Fruit fly (Drosophila melanogaster) whole organism, embryonic: ENCODE results near the gene slmo.
A peak's percentile ranks its signal among the peaks of the same experiment; 100 is the strongest.

ENCODE experiments used
- ATbp ChIP-seq: fragments of 200-800 bp; sonication (Bioruptor generic); optimal IDR thresholded peaks from 2 replicates; lab custom pipeline; 2017; ENCODE audit warnings: missing biosample characterization, mild to moderate bottlenecking, missing genetic modification characterization, missing genetic modification reagents
- Atf6 ChIP-seq: fragments of 200-800 bp; sonication (Bioruptor generic); IDR thresholded peaks from 2 replicates; pipeline ENCODE4 v1.3.6; 2022; ENCODE audit warnings: missing biosample characterization, missing genetic modification characterization
- BEAF-32 ChIP-seq: fragments of 200-800 bp; sonication (Bioruptor generic); optimal IDR thresholded peaks from 3 replicates; lab custom pipeline; 2017; ENCODE audit warnings: missing biosample characterization, missing genetic modification characterization, mild to moderate bottlenecking, moderate library complexity, missing genetic modification reagents
- CG11504 ChIP-seq: fragments of 200-800 bp; sonication (Bioruptor generic); optimal IDR thresholded peaks from 3 replicates; lab custom pipeline; 2019; ENCODE audit warnings: missing biosample characterization, mild to moderate bottlenecking, missing genetic modification characterization, moderate library complexity
- CG12104 ChIP-seq: fragments of 200-800 bp; sonication (Bioruptor generic); optimal IDR thresholded peaks from 3 replicates; lab custom pipeline; 2016; ENCODE audit warnings: missing biosample characterization, missing genetic modification characterization
- CG12659 ChIP-seq: fragments of 200-800 bp; sonication (Bioruptor generic); optimal IDR thresholded peaks from 3 replicates; lab custom pipeline; 2017; ENCODE audit warnings: mild to moderate bottlenecking, missing biosample characterization, missing genetic modification reagents, missing genetic modification characterization
- CG15073 ChIP-seq: fragments of 200-800 bp; sonication (Bioruptor generic); optimal IDR thresholded peaks from 2 replicates; lab custom pipeline; 2016; ENCODE audit warnings: missing biosample characterization, missing genetic modification characterization
- CG16779 ChIP-seq: fragments of 200-800 bp; sonication (Bioruptor generic); IDR thresholded peaks from 2 replicates; pipeline ENCODE4 v1.3.6; 2022; ENCODE audit warnings: missing biosample characterization, missing genetic modification characterization
- CG17802 ChIP-seq: fragments of 200-800 bp; sonication (Bioruptor generic); optimal IDR thresholded peaks from 2 replicates; lab custom pipeline; 2018; ENCODE audit warnings: missing biosample characterization, mild to moderate bottlenecking, missing genetic modification characterization, moderate library complexity
- CG1792 ChIP-seq: fragments of 200-800 bp; sonication (Bioruptor generic); optimal IDR thresholded peaks from 2 replicates; lab custom pipeline; 2016; ENCODE audit warnings: missing biosample characterization, missing genetic modification characterization
- CG2889 ChIP-seq: fragments of 200-800 bp; sonication (Bioruptor generic); IDR thresholded peaks from 3 replicates; pipeline ENCODE4 v1.3.6; 2022; ENCODE audit warnings: missing biosample characterization, missing genetic modification characterization
- CG31224 ChIP-seq: fragments of 200-800 bp; sonication (Bioruptor generic); IDR thresholded peaks from 2 replicates; pipeline ENCODE4 v1.3.6; 2022; ENCODE audit warnings: missing biosample characterization, missing genetic modification characterization
- CG31365 ChIP-seq: fragments of 200-800 bp; sonication (Bioruptor generic); optimal IDR thresholded peaks from 2 replicates; lab custom pipeline; 2018; ENCODE audit warnings: missing biosample characterization, mild to moderate bottlenecking, missing genetic modification characterization
- CG6683 ChIP-seq: fragments of 200-800 bp; sonication (Bioruptor generic); optimal IDR thresholded peaks from 2 replicates; lab custom pipeline; 2017; ENCODE audit warnings: missing biosample characterization, mild to moderate bottlenecking, missing genetic modification characterization, missing genetic modification reagents
- CG7372 ChIP-seq: fragments of 200-800 bp; sonication (Bioruptor generic); IDR thresholded peaks from 2 replicates; pipeline ENCODE4 v1.3.6; 2022; ENCODE audit warnings: missing biosample characterization, missing genetic modification characterization
- CG7839 ChIP-seq: fragments of 200-800 bp; sonication (Bioruptor generic); optimal IDR thresholded peaks from 3 replicates; lab custom pipeline; 2018; ENCODE audit warnings: missing biosample characterization, mild to moderate bottlenecking, missing genetic modification characterization, moderate library complexity
- CG8478 ChIP-seq: fragments of >200 bp; optimal IDR thresholded peaks from 2 replicates; lab custom pipeline; 2018
- CG9215 ChIP-seq: fragments of 200-800 bp; sonication (Bioruptor generic); IDR thresholded peaks from 2 replicates; pipeline ENCODE4 v1.3.6; 2022; ENCODE audit warnings: missing biosample characterization, missing genetic modification characterization
- Gug ChIP-seq: fragments of 200-800 bp; sonication (Bioruptor generic); IDR thresholded peaks from 4 replicates; pipeline ENCODE4 v1.3.6; 2022; ENCODE audit warnings: missing biosample characterization, missing genetic modification characterization
- H2.0 ChIP-seq: fragments of 200-800 bp; sonication (Bioruptor generic); IDR thresholded peaks from 2 replicates; pipeline ENCODE4 v1.3.6; 2022; ENCODE audit warnings: missing biosample characterization, missing genetic modification characterization
- HmgZ ChIP-seq: fragments of 200-800 bp; sonication (Bioruptor generic); optimal IDR thresholded peaks from 2 replicates; lab custom pipeline; 2018; ENCODE audit warnings: missing biosample characterization, mild to moderate bottlenecking, missing genetic modification characterization
- Kr ChIP-seq: fragments of 200-800 bp; sonication (Bioruptor generic); optimal IDR thresholded peaks from 2 replicates; lab custom pipeline; 2017; ENCODE audit warnings: missing biosample characterization, mild to moderate bottlenecking, missing genetic modification characterization
- Lhr ChIP-seq: fragments of 200-800 bp; sonication (Bioruptor generic); optimal IDR thresholded peaks from 3 replicates; lab custom pipeline; 2017; ENCODE audit warnings: mild to moderate bottlenecking, missing biosample characterization, missing genetic modification reagents, missing genetic modification characterization
- Lpt ChIP-seq: fragments of >200 bp; optimal IDR thresholded peaks from 2 replicates; lab custom pipeline; 2018; ENCODE audit warnings: missing biosample characterization, missing genetic modification characterization
- PHDP ChIP-seq: fragments of 200-800 bp; sonication (Bioruptor generic); optimal IDR thresholded peaks from 3 replicates; lab custom pipeline; 2018; ENCODE audit warnings: missing biosample characterization, mild to moderate bottlenecking, missing genetic modification characterization, moderate library complexity
- Ssrp ChIP-seq: fragments of 200-800 bp; sonication (Bioruptor generic); optimal IDR thresholded peaks from 2 replicates; lab custom pipeline; 2018; ENCODE audit warnings: missing biosample characterization, mild to moderate bottlenecking, missing genetic modification characterization, moderate library complexity
- Xbp1 ChIP-seq: fragments of 200-800 bp; sonication (Bioruptor generic); optimal IDR thresholded peaks from 3 replicates; lab custom pipeline; 2016; ENCODE audit warnings: missing biosample characterization, mild to moderate bottlenecking, missing genetic modification characterization
- ab ChIP-seq: fragments of 200-800 bp; sonication (Bioruptor generic); optimal IDR thresholded peaks from 2 replicates; lab custom pipeline; 2016; ENCODE audit warnings: missing biosample characterization, missing genetic modification characterization
- al ChIP-seq: fragments of 200-800 bp; sonication (Bioruptor generic); IDR thresholded peaks from 2 replicates; pipeline ENCODE4 v1.3.6; 2022; ENCODE audit warnings: missing biosample characterization, missing genetic modification characterization
- bigmax ChIP-seq: fragments of 200-800 bp; sonication (Bioruptor generic); optimal IDR thresholded peaks from 2 replicates; lab custom pipeline; 2018; ENCODE audit warnings: missing biosample characterization, mild to moderate bottlenecking, missing genetic modification characterization
- chinmo ChIP-seq: fragments of 200-800 bp; sonication (Bioruptor generic); IDR thresholded peaks from 4 replicates; pipeline ENCODE4 v1.3.6; 2022; ENCODE audit warnings: missing biosample characterization, missing genetic modification characterization; ENCODE audit not compliant: partially characterized antibody
- crp ChIP-seq, 2 experiments: fragments of 200-800 bp; sonication (Bioruptor generic); optimal IDR thresholded peaks; 2 replicates in 1 of 2; 3 replicates in 1 of 2; lab custom pipeline; 2017; ENCODE audit warnings: missing biosample characterization in 2 of 2, missing genetic modification characterization in 2 of 2, mild to moderate bottlenecking in 1 of 2, moderate library complexity in 1 of 2
- en ChIP-seq: fragments of 200-800 bp; sonication (Bioruptor generic); optimal IDR thresholded peaks from 2 replicates; lab custom pipeline; 2016; ENCODE audit warnings: missing biosample characterization, missing genetic modification characterization
- esg ChIP-seq: fragments of 200-800 bp; sonication (Bioruptor generic); conservative IDR thresholded peaks from 2 replicates; pipeline ENCODE4 v1.3.6; 2022; ENCODE audit warnings: missing biosample characterization, missing genetic modification characterization
- eve ChIP-seq, 2 experiments: fragments of >200 bp; optimal IDR thresholded peaks; 2 replicates each; lab custom pipeline; 2017; ENCODE audit warnings: missing biosample characterization in 2 of 2, missing genetic modification characterization in 2 of 2
- ewg ChIP-seq: fragments of 200-800 bp; sonication (Bioruptor generic); optimal IDR thresholded peaks from 3 replicates; lab custom pipeline; 2017; ENCODE audit warnings: mild to moderate bottlenecking, missing biosample characterization, missing genetic modification reagents, missing genetic modification characterization
- fu2 ChIP-seq: fragments of 200-800 bp; sonication (Bioruptor generic); optimal IDR thresholded peaks from 2 replicates; lab custom pipeline; 2016; ENCODE audit warnings: missing biosample characterization, missing genetic modification characterization
- hbn ChIP-seq: fragments of 200-800 bp; sonication (Bioruptor generic); IDR thresholded peaks from 2 replicates; pipeline ENCODE4 v1.3.6; 2022; ENCODE audit warnings: missing biosample characterization, missing genetic modification characterization; ENCODE audit not compliant: partially characterized antibody
- insv ChIP-seq, 2 experiments: fragments of 200-800 bp; sonication (Bioruptor generic); optimal IDR thresholded peaks; 3 replicates each; lab custom pipeline; 2016 to 2018; ENCODE audit warnings: missing biosample characterization in 2 of 2, missing genetic modification characterization in 2 of 2
- ken ChIP-seq: fragments of 200-800 bp; sonication (Bioruptor generic); IDR thresholded peaks from 3 replicates; pipeline ENCODE4 v1.3.6; 2022; ENCODE audit warnings: missing biosample characterization, missing genetic modification characterization
- lbe ChIP-seq: fragments of 200-800 bp; sonication (Bioruptor generic); optimal IDR thresholded peaks from 2 replicates; lab custom pipeline; 2016; ENCODE audit warnings: missing biosample characterization, mild to moderate bottlenecking, missing genetic modification characterization
- mam ChIP-seq: fragments of 200-800 bp; sonication (Bioruptor generic); optimal IDR thresholded peaks from 3 replicates; lab custom pipeline; 2016; ENCODE audit warnings: missing biosample characterization, missing genetic modification characterization
- org-1 ChIP-seq: fragments of 200-800 bp; sonication (Bioruptor generic); optimal IDR thresholded peaks from 2 replicates; lab custom pipeline; 2017; ENCODE audit warnings: missing biosample characterization, missing genetic modification characterization
- pan ChIP-seq, 4 experiments: fragments of >200 bp in 3 of 4; fragments of 200-800 bp in 1 of 4; sonication (Bioruptor generic) in 1 of 4; optimal IDR thresholded peaks in 3 of 4; IDR thresholded peaks in 1 of 4; 2 replicates each; pipeline versions ENCODE4 v1.3.6 to Lab custom; 2017 to 2022; ENCODE audit warnings: missing biosample characterization in 2 of 4, missing genetic modification characterization in 2 of 4, mixed read lengths in 1 of 4
- pb ChIP-seq: fragments of 200-800 bp; sonication (Bioruptor generic); optimal IDR thresholded peaks from 3 replicates; lab custom pipeline; 2016; ENCODE audit warnings: missing biosample characterization, missing genetic modification characterization
- sima ChIP-seq: fragments of 200-800 bp; sonication (Bioruptor generic); optimal IDR thresholded peaks from 2 replicates; lab custom pipeline; 2016; ENCODE audit warnings: missing biosample characterization, missing genetic modification characterization
- tna ChIP-seq: fragments of 200-800 bp; sonication (Bioruptor generic); IDR thresholded peaks from 2 replicates; pipeline ENCODE4 v1.3.6; 2022; ENCODE audit warnings: missing biosample characterization, missing genetic modification characterization; ENCODE audit not compliant: partially characterized antibody
- twi ChIP-seq: fragments of 200-800 bp; optimal IDR thresholded peaks from 2 replicates; lab custom pipeline; 2019; ENCODE audit warnings: missing biosample characterization, mild to moderate bottlenecking, missing genetic modification characterization, moderate library complexity
- unpg ChIP-seq: fragments of 200-800 bp; sonication (Bioruptor generic); optimal IDR thresholded peaks from 3 replicates; lab custom pipeline; 2018; ENCODE audit warnings: missing biosample characterization, mild to moderate bottlenecking, missing genetic modification characterization, moderate library complexity
- z ChIP-seq: fragments of 200-800 bp; sonication (Bioruptor generic); IDR thresholded peaks from 3 replicates; pipeline ENCODE4 v1.3.6; 2022; ENCODE audit warnings: missing biosample characterization, missing genetic modification characterization

The slmo gene

DNA sequence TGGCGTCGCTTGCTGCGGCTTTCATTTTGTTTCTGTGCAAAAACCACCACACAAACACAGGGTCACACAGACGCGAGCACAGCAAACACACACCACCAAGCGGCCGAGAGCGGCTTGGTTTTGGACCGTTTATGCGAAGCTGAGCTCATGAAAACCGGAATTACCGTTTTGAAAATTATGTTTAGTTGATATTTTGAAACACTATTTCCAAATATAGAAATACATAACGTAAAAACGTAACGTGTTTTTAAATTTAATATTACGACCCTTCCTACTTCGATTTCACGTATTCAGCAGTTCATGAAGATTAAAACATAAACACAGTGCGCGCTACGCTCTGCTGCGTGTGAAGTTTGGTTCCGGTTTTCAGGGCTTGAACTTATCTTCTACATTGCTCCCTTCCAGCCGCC, 2.7 kb upstream of the slmo start (continued):
- TF ChIP-seq unpg: peak; percentile 98
- peak; percentile 99 for TF ChIP-seq PHDP
- peak; percentile 91 for TF ChIP-seq Ssrp (tag; lab: Kevin White, UChicago)
- peak; percentile 47 for TF ChIP-seq CG15073
- peak; percentile 95 for TF ChIP-seq Xbp1 (GFP tag; lab: Kevin White, UChicago)
- peak; percentile 96 for TF ChIP-seq CG12104 (GFP tag; lab: Kevin White, UChicago)
- peak; percentile 65 for TF ChIP-seq CG17802
- TF ChIP-seq BEAF-32 (GFP tag; lab: Kevin White, UChicago): no peak
- TF ChIP-seq CG31224 (GFP tag; lab: Robert Waterston, UW): peak; percentile 78
- TF ChIP-seq crp (GFP tag; optimal IDR thresholded peaks at IDR 0.05; lab: Kevin White, UChicago): peak in 1 of 2 experiments; percentile 62
- TF ChIP-seq Lhr (GFP tag; lab: Kevin White, UChicago): peak; percentile 79
- TF ChIP-seq ewg (GFP tag; lab: Kevin White, UChicago): peak; percentile 88
- peak; percentile 89 for TF ChIP-seq twi (tag; lab: Kevin White, UChicago)
- peak; percentile 93 for TF ChIP-seq pb (GFP tag; lab: Kevin White, UChicago)
- TF ChIP-seq Gug: peak; percentile 41; the same call in 1 of the 4 replicates
- TF ChIP-seq CG7839 (tag; lab: Kevin White, UChicago): peak; percentile 96
- TF ChIP-seq Atf6 (GFP tag; lab: Robert Waterston, UW): peak; percentile 97
- peak; percentile 95 for TF ChIP-seq ATbp
- peak; percentile 64; the same call in 2 of the 3 replicates for TF ChIP-seq z
- TF ChIP-seq ab (GFP tag; lab: Kevin White, UChicago): peak; percentile 60
- no peak for TF ChIP-seq eve (GFP tag; optimal IDR thresholded peaks at IDR 0.05; lab: Kevin White, UChicago)
- peak; percentile 87 for TF ChIP-seq CG7372 (GFP tag; lab: Robert Waterston, UW)
- TF ChIP-seq CG1792 (GFP tag; lab: Kevin White, UChicago): peak; percentile 90
- peak; percentile 27 for TF ChIP-seq Kr (GFP tag; lab: Kevin White, UChicago)
- peak; percentile 50 for TF ChIP-seq CG9215 (GFP tag; lab: Robert Waterston, UW)
- peak; percentile 96 for TF ChIP-seq org-1 (GFP tag; lab: Kevin White, UChicago)
- peak; percentile 95 for TF ChIP-seq CG11504 (tag; lab: Kevin White, UChicago)
- TF ChIP-seq tna (GFP tag; lab: Robert Waterston, UW): no peak
- TF ChIP-seq H2.0: peak; percentile 90
- peak; percentile 69 for TF ChIP-seq al (GFP tag; lab: Robert Waterston, UW)
- TF ChIP-seq CG31365 (tag; lab: Kevin White, UChicago): peak; percentile 91
- peak; percentile 93 for TF ChIP-seq ken (GFP tag; lab: Robert Waterston, UW)
- peak; percentile 98 for TF ChIP-seq HmgZ (tag; lab: Kevin White, UChicago)
- TF ChIP-seq chinmo (GFP tag; lab: Robert Waterston, UW): no peak
- peak; percentile 82 for TF ChIP-seq CG2889 (GFP tag; lab: Robert Waterston, UW)
- TF ChIP-seq bigmax (GFP tag; lab: Kevin White, UChicago): peak; percentile 29
- peak; percentile 12 for TF ChIP-seq CG8478 (lab: Kevin White, UChicago)
- no peak for TF ChIP-seq hbn
- peak; percentile 93 for TF ChIP-seq mam (GFP tag; lab: Kevin White, UChicago)
- peak; percentile 97 for TF ChIP-seq CG12659 (GFP tag; lab: Kevin White, UChicago)
- TF ChIP-seq fu2 (GFP tag; lab: Kevin White, UChicago): peak; percentile 79
- TF ChIP-seq insv (GFP tag; optimal IDR thresholded peaks at IDR 0.05; lab: Kevin White, UChicago): peak; percentile 5 to 77
- TF ChIP-seq pan (optimal IDR thresholded peaks at IDR 0.05; lab: Kevin White, UChicago): no peak
- TF ChIP-seq pan (GFP tag; optimal IDR thresholded peaks at IDR 0.05 in 1 of 2, IDR thresholded peaks at IDR 0.05 in 1 of 2): peak in 1 of 2 experiments; percentile 94
- TF ChIP-seq Lpt (GFP tag; lab: Kevin White, UChicago): no peak
- peak; percentile 92 for TF ChIP-seq sima (GFP tag; lab: Kevin White, UChicago)
- TF ChIP-seq CG6683 (GFP tag; lab: Kevin White, UChicago): peak; percentile 95
- TF ChIP-seq lbe (GFP tag; lab: Kevin White, UChicago): peak; percentile 93
- TF ChIP-seq esg (GFP tag; lab: Robert Waterston, UW): peak; percentile 91
- peak; percentile 91 for TF ChIP-seq en
- peak; percentile 69; the same call in 1 of the 2 replicates for TF ChIP-seq CG16779 (GFP tag; lab: Robert Waterston, UW)
